Fruit fly (Drosophila melanogaster): Measurements from ENCODE around the gene smp-30.

smp-30 gene

DNA sequence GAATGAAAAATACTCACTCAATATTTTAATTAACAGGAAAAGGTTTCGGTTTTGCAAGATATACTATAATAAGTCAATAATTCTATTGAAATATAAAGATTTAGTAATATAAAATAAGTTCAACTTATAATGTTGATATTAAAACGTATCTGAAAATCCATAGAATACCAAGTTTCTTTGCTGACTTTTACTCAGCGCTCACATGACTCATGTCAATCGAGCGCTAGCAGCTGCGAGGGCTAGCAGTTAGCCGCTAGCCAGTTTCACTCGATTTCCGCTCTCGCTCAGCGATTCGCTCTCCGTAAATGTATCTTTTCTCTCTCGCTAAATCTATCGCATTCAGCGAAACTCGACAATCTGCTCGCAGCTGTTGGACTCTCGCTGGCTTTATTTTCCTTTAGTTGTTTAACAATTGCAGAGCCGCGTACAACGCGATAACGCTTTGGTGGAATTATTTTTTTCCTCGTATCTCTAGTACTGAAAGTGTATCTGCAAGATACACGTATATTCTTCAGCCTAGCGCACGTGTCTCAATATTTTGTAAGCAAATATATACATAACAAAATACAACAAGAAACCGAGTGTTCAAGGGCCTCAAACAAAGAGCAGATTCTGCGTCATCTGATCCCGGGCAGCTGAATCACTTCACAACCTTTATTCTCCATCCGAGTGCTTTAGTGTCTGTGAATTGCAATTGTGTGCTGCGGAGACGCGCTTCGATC, 1.8 kb downstream of the smp-30 start (continued):
- TF ChIP-seq sr (GFP tag; IDR thresholded peaks at IDR 0.05), result no peak; the same call in 2 of the 3 replicates
- TF ChIP-seq CG31365 (tag; optimal IDR thresholded peaks at IDR 0.05), result peak; percentile 74
- TF ChIP-seq seq (GFP tag; IDR thresholded peaks at IDR 0.05), result peak; percentile 64; the same call in 1 of the 2 replicates
- peak; percentile 39 for TF ChIP-seq CG7786 (GFP tag; optimal IDR thresholded peaks at IDR 0.05)
- TF ChIP-seq Sin3A (optimal IDR thresholded peaks at IDR 0.05), result no peak
- peak; percentile 54 for TF ChIP-seq p53 (GFP tag; optimal IDR thresholded peaks at IDR 0.05)
- TF ChIP-seq ap (GFP tag; IDR thresholded peaks at IDR 0.05), result no peak
- TF ChIP-seq E2f1 (GFP tag; IDR thresholded peaks at IDR 0.05), result peak; percentile 15; the same call in 1 of the 2 replicates
- no peak for TF ChIP-seq sc (optimal IDR thresholded peaks at IDR 0.05)
- peak; percentile 68 for TF ChIP-seq sc (GFP tag; optimal IDR thresholded peaks at IDR 0.05)
- TF ChIP-seq toy (GFP tag; IDR thresholded peaks at IDR 0.05), result no peak
- TF ChIP-seq Dip2 (GFP tag; IDR thresholded peaks at IDR 0.05), result no peak
- peak; percentile 31 for TF ChIP-seq Hand (GFP tag; optimal IDR thresholded peaks at IDR 0.05)
- peak; percentile 88 for TF ChIP-seq CG8924 (tag; optimal IDR thresholded peaks at IDR 0.05)
- peak; percentile 68 for TF ChIP-seq CG17328 (GFP tag; IDR thresholded peaks at IDR 0.05)
- TF ChIP-seq CG4617 (GFP tag; optimal IDR thresholded peaks at IDR 0.05; ENCODE audit: borderline replicate concordance), result no peak
- TF ChIP-seq CG7745 (tag; optimal IDR thresholded peaks at IDR 0.05), result peak; percentile 32
- peak; percentile 54 for TF ChIP-seq dmrt11E (tag; optimal IDR thresholded peaks at IDR 0.05)
- no peak for TF ChIP-seq CG1832 (GFP tag; optimal IDR thresholded peaks at IDR 0.05)
- TF ChIP-seq sob (GFP tag; IDR thresholded peaks at IDR 0.05), result peak; percentile 69; the same call in 1 of the 2 replicates
- no peak for TF ChIP-seq Usf (GFP tag; optimal IDR thresholded peaks at IDR 0.05)
- TF ChIP-seq MBD-R2 (GFP tag; IDR thresholded peaks at IDR 0.05), result no peak; the same call in 1 of the 2 replicates
- peak; percentile 85; the same call in 2 of the 3 replicates for TF ChIP-seq so (GFP tag; IDR thresholded peaks at IDR 0.05)
- TF ChIP-seq CG7963 (GFP tag; IDR thresholded peaks at IDR 0.05; ENCODE audit: partially characterized antibody), result no peak
- TF ChIP-seq CG10654 (GFP tag; optimal IDR thresholded peaks at IDR 0.05), result peak; percentile 6
- TF ChIP-seq crp (GFP tag; optimal IDR thresholded peaks at IDR 0.05), result peak in 1 of 2 experiments; percentile 46
- TF ChIP-seq NfI (GFP tag; optimal IDR thresholded peaks at IDR 0.05), result peak; percentile 64
- peak; percentile 61 for TF ChIP-seq CG15479 (GFP tag; optimal IDR thresholded peaks at IDR 0.05)
- peak; percentile 75 for TF ChIP-seq gsb-n (tag; optimal IDR thresholded peaks at IDR 0.05)
- TF ChIP-seq Mad (GFP tag; optimal IDR thresholded peaks at IDR 0.05), result peak; percentile 26
- peak; percentile 67; the same call in 1 of the 2 replicates for TF ChIP-seq Rfx (GFP tag; IDR thresholded peaks at IDR 0.05)
- no peak; the same call in 1 of the 2 replicates for TF ChIP-seq lmd (GFP tag; IDR thresholded peaks at IDR 0.05)
- peak; percentile 23; the same call in 1 of the 3 replicates for TF ChIP-seq CG14050 (GFP tag; IDR thresholded peaks at IDR 0.05)
- no peak for TF ChIP-seq Poxn (GFP tag; IDR thresholded peaks at IDR 0.05)
- peak; percentile 94 for TF ChIP-seq CG17568 (GFP tag; optimal IDR thresholded peaks at IDR 0.05)
- TF ChIP-seq bowl (GFP tag; IDR thresholded peaks at IDR 0.05), result peak; percentile 33; the same call in 1 of the 2 replicates
- TF ChIP-seq Dek (tag; optimal IDR thresholded peaks at IDR 0.05), result peak; percentile 54
- TF ChIP-seq CTCF (GFP tag; optimal IDR thresholded peaks at IDR 0.05), result peak; percentile 8
- peak; percentile 89 for TF ChIP-seq CG12299 (tag; optimal IDR thresholded peaks at IDR 0.05)
- no peak for TF ChIP-seq gt (GFP tag; IDR thresholded peaks at IDR 0.05)
- TF ChIP-seq Tbp (GFP tag; optimal IDR thresholded peaks at IDR 0.05), result no peak
- peak; percentile 69; the same call in 1 of the 2 replicates for TF ChIP-seq stc (GFP tag; IDR thresholded peaks at IDR 0.05)
- no peak for TF ChIP-seq Dp (GFP tag; optimal IDR thresholded peaks at IDR 0.05)
- peak; percentile 32; the same call in 1 of the 3 replicates for TF ChIP-seq ken (GFP tag; IDR thresholded peaks at IDR 0.05)
- peak; percentile 59 for TF ChIP-seq en (GFP tag; optimal IDR thresholded peaks at IDR 0.05)
- TF ChIP-seq CG30020 (tag; optimal IDR thresholded peaks at IDR 0.05), result peak; percentile 3
- TF ChIP-seq fu2 (GFP tag; optimal IDR thresholded peaks at IDR 0.05), result no peak
- TF ChIP-seq fru (optimal IDR thresholded peaks at IDR 0.05), result no peak
- peak; percentile 50 for TF ChIP-seq Blimp-1 (GFP tag; optimal IDR thresholded peaks at IDR 0.05)
- TF ChIP-seq Sry-δ (GFP tag; optimal IDR thresholded peaks at IDR 0.05), result peak; percentile 14
- peak; percentile 84 for TF ChIP-seq fd64A (GFP tag; optimal IDR thresholded peaks at IDR 0.05)

All from whole organism, embryonic.